Worm (Caenorhabditis elegans): ENCODE results near the gene glna-1.

DNA sequence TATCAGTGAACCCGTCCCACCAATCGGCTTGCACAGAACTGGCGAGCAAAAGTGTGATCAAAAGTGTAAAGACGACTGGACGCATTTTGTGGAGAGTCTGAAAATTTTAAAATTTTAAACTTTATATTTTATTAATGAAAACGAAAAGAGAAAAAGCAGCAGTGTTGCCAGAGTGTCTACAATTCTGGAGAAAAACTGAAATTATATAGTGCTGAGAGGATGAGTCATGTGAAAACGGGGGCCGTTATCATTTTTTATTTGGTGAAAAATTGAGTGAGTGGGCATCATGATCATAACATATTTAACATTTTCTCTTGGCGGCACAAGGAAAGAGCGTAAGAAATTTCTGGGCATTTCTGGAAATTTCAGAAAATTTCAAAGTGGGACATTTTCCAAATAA, 38.1 kb downstream of the glna-1 start, which contains the start of gene K02B7.3:
- TF ChIP-seq him-1 (tag; optimal IDR thresholded peaks at IDR 0.05) (no peak), W03F9.2 (tag; optimal IDR thresholded peaks at IDR 0.05) (no peak)

Measured in whole organism, L4/young adult.